Worm (Caenorhabditis elegans) whole organism, L3 larva: ENCODE results near the gene C07A9.13.

Experiments used
- R02D3.7 ChIP-seq: fragments of 150-350 bp; optimal IDR thresholded peaks from 2 replicates; lab custom pipeline; 2014; ENCODE audit warnings: missing biosample characterization, missing genetic modification characterization
- ZK546.5 ChIP-seq: sonication (generic microtip); optimal IDR thresholded peaks from 2 replicates; lab custom pipeline; 2017; ENCODE audit warnings: missing biosample characterization, missing genetic modification characterization
- ama-1 ChIP-seq: fragments of 150-350 bp; optimal IDR thresholded peaks from 2 replicates; lab custom pipeline; 2018
- ceh-16 ChIP-seq: sonication (generic microtip); optimal IDR thresholded peaks from 2 replicates; lab custom pipeline; 2017; ENCODE audit warnings: missing biosample characterization, missing genetic modification characterization
- ceh-28 ChIP-seq: fragments of 150-350 bp; optimal IDR thresholded peaks from 2 replicates; lab custom pipeline; 2014; ENCODE audit warnings: missing biosample characterization, missing genetic modification reagents, missing genetic modification characterization
- ceh-9 ChIP-seq: sonication (generic microtip); optimal IDR thresholded peaks from 2 replicates; lab custom pipeline; 2018; ENCODE audit warnings: missing biosample characterization, missing genetic modification characterization
- egl-27 ChIP-seq: sonication (generic microtip); optimal IDR thresholded peaks from 4 replicates; lab custom pipeline; 2017; ENCODE audit warnings: missing biosample characterization, missing genetic modification reagents, missing genetic modification characterization
- egl-5 ChIP-seq: fragments of 150-350 bp; optimal IDR thresholded peaks from 2 replicates; lab custom pipeline; 2017; ENCODE audit warnings: missing biosample characterization, missing genetic modification reagents, missing genetic modification characterization, inconsistent platforms
- elt-1 ChIP-seq: fragments of 150-350 bp; optimal IDR thresholded peaks from 2 replicates; lab custom pipeline; 2014; ENCODE audit warnings: missing biosample characterization, missing genetic modification characterization
- elt-2 ChIP-seq: sonication (generic microtip); optimal IDR thresholded peaks from 2 replicates; lab custom pipeline; 2016; ENCODE audit warnings: missing genetic modification reagents, mild to moderate bottlenecking, missing genetic modification characterization, missing compliant biosample characterization
- elt-3 ChIP-seq, 3 experiments: fragments of 150-350 bp in 1 of 3; sonication (generic microtip) in 2 of 3; optimal IDR thresholded peaks; 2 replicates in 2 of 3; 4 replicates in 1 of 3; lab custom pipeline; 2014 to 2017; ENCODE audit warnings: missing biosample characterization in 3 of 3, missing genetic modification characterization in 3 of 3
- fkh-10 ChIP-seq: sonication (generic microtip); optimal IDR thresholded peaks from 2 replicates; lab custom pipeline; 2017; ENCODE audit warnings: missing biosample characterization, missing genetic modification reagents, missing genetic modification characterization
- hmg-11 ChIP-seq: sonication (generic microtip); optimal IDR thresholded peaks from 2 replicates; lab custom pipeline; 2016; ENCODE audit warnings: missing genetic modification characterization, missing compliant biosample characterization
- jun-1 ChIP-seq: fragments of 150-350 bp; optimal IDR thresholded peaks from 2 replicates; lab custom pipeline; 2014; ENCODE audit warnings: missing biosample characterization, missing genetic modification reagents, missing genetic modification characterization
- lin-15B ChIP-seq: fragments of 150-350 bp; optimal IDR thresholded peaks from 2 replicates; lab custom pipeline; 2014; ENCODE audit warnings: missing biosample characterization, missing genetic modification characterization
- lin-39 ChIP-seq: fragments of 150-350 bp; optimal IDR thresholded peaks from 2 replicates; lab custom pipeline; 2018; ENCODE audit warnings: missing biosample characterization, missing genetic modification reagents, missing genetic modification characterization
- lsy-12 ChIP-seq: sonication (generic microtip); optimal IDR thresholded peaks from 2 replicates; lab custom pipeline; 2016; ENCODE audit warnings: mild to moderate bottlenecking, missing genetic modification characterization, missing compliant biosample characterization
- mdl-1 ChIP-seq: fragments of 150-350 bp; optimal IDR thresholded peaks from 2 replicates; lab custom pipeline; 2014; ENCODE audit warnings: missing biosample characterization, missing genetic modification characterization
- nfya-1 ChIP-seq: sonication (generic microtip); optimal IDR thresholded peaks from 2 replicates; lab custom pipeline; 2017; ENCODE audit warnings: missing genetic modification characterization, mild to moderate bottlenecking, missing compliant biosample characterization, antibody characterized with exemption, moderate library complexity; ENCODE audit not compliant: insufficient read depth
- nhr-23 ChIP-seq: fragments of 150-350 bp; optimal IDR thresholded peaks from 2 replicates; lab custom pipeline; 2014; ENCODE audit warnings: missing biosample characterization, missing genetic modification reagents, missing genetic modification characterization
- nhr-237 ChIP-seq: fragments of 150-350 bp; optimal IDR thresholded peaks from 2 replicates; lab custom pipeline; 2014; ENCODE audit warnings: missing biosample characterization, missing genetic modification characterization
- nhr-25 ChIP-seq: sonication (generic microtip); optimal IDR thresholded peaks from 2 replicates; lab custom pipeline; 2017; ENCODE audit warnings: missing biosample characterization, missing genetic modification characterization
- nhr-28 ChIP-seq: fragments of 150-350 bp; optimal IDR thresholded peaks from 2 replicates; lab custom pipeline; 2014; ENCODE audit warnings: missing biosample characterization, missing genetic modification characterization
- nhr-43 ChIP-seq: sonication (generic microtip); optimal IDR thresholded peaks from 2 replicates; lab custom pipeline; 2016; ENCODE audit warnings: mild to moderate bottlenecking, missing genetic modification characterization, missing compliant biosample characterization; ENCODE audit not compliant: poor library complexity, severe bottlenecking
- nhr-67 ChIP-seq: fragments of 150-350 bp; optimal IDR thresholded peaks from 2 replicates; lab custom pipeline; 2014; ENCODE audit warnings: missing biosample characterization, missing genetic modification characterization
- nhr-76 ChIP-seq: fragments of 150-350 bp; sonication (generic microtip); optimal IDR thresholded peaks from 5 replicates; lab custom pipeline; 2014; ENCODE audit warnings: missing biosample characterization, missing genetic modification characterization
- pha-4 ChIP-seq: fragments of 150-350 bp; optimal IDR thresholded peaks from 2 replicates; lab custom pipeline; 2014; ENCODE audit warnings: missing biosample characterization, missing genetic modification reagents, missing genetic modification characterization
- pqm-1 ChIP-seq: fragments of 150-350 bp; optimal IDR thresholded peaks from 2 replicates; lab custom pipeline; 2017; ENCODE audit warnings: missing biosample characterization, missing genetic modification characterization, inconsistent platforms
- skn-1 ChIP-seq: fragments of 150-350 bp; optimal IDR thresholded peaks from 2 replicates; lab custom pipeline; 2014; ENCODE audit warnings: missing biosample characterization, missing genetic modification characterization
- snpc-4 ChIP-seq: fragments of 150-350 bp; optimal IDR thresholded peaks from 2 replicates; lab custom pipeline; 2014; ENCODE audit warnings: missing biosample characterization, missing genetic modification characterization
- tbx-2 ChIP-seq: sonication (generic microtip); optimal IDR thresholded peaks from 2 replicates; lab custom pipeline; 2016; ENCODE audit warnings: mild to moderate bottlenecking, missing genetic modification characterization, missing compliant biosample characterization
- unc-39 ChIP-seq: sonication (generic microtip); optimal IDR thresholded peaks from 4 replicates; lab custom pipeline; 2017; ENCODE audit warnings: missing biosample characterization, missing genetic modification characterization
- unc-62 ChIP-seq: fragments of 150-350 bp; sonication (generic microtip); optimal IDR thresholded peaks from 4 replicates; lab custom pipeline; 2014; ENCODE audit warnings: missing biosample characterization, missing genetic modification reagents, missing genetic modification characterization
- zag-1 ChIP-seq: fragments of 150-350 bp; optimal IDR thresholded peaks from 2 replicates; lab custom pipeline; 2014; ENCODE audit warnings: missing biosample characterization, missing genetic modification characterization

C07A9.13 gene

ce11 chrIII:9631117-9631655 lies 49.9 kb downstream of the C07A9.13 start, which contains the start of gene ubc-7 (continued):
- TF ChIP-seq ZK546.5 (tag; lab: Kevin White, UChicago) (no peak), nhr-23 (tag; lab: Kevin White, UChicago) (peak; percentile 92), egl-5 (tag; lab: Kevin White, UChicago) (peak; percentile 95), lin-15B (peak; percentile 87), unc-39 (no peak), zag-1 (no peak), unc-62 (GFP tag; lab: Kevin White, UChicago) (no peak), tbx-2 (peak; percentile 5), nhr-76 (tag; lab: Kevin White, UChicago) (no peak), mdl-1 (tag; lab: Kevin White, UChicago) (peak; percentile 51), nhr-28 (tag; lab: Kevin White, UChicago) (no peak), nhr-43 (tag; lab: Kevin White, UChicago) (peak; percentile 62), elt-1 (tag; lab: Kevin White, UChicago) (peak; percentile 12), nhr-237 (no peak), elt-3 (tag; optimal IDR thresholded peaks at IDR 0.05; lab: Kevin White, UChicago) (no peak), nhr-67 (tag; lab: Kevin White, UChicago) (no peak), nhr-25 (tag; lab: Kevin White, UChicago) (peak; percentile 69), jun-1 (tag; lab: Kevin White, UChicago) (peak; percentile 35), hmg-11 (peak; percentile 76), ceh-9 (tag; lab: Kevin White, UChicago) (no peak), fkh-10 (no peak), elt-2 (tag; lab: Kevin White, UChicago) (peak; percentile 47), R02D3.7 (peak; percentile 26), egl-27 (tag; lab: Kevin White, UChicago) (no peak), ceh-16 (tag; lab: Kevin White, UChicago) (no peak)

- TF ChIP-seq pqm-1 (tag; lab: Kevin White, UChicago) (no peak), egl-5 (tag; lab: Kevin White, UChicago) (peak; percentile 56), nhr-67 (tag; lab: Kevin White, UChicago) (peak; percentile 25), tbx-2 (peak; percentile 29), elt-3 (tag; optimal IDR thresholded peaks at IDR 0.05; lab: Kevin White, UChicago) (no peak), snpc-4 (peak; percentile 53), lsy-12 (tag; lab: Kevin White, UChicago) (peak; percentile 80), hmg-11 (peak; percentile 71), lin-39 (peak; percentile 16), nhr-25 (tag; lab: Kevin White, UChicago) (peak; percentile 37), skn-1 (tag; lab: Kevin White, UChicago) (peak; percentile 33), jun-1 (tag; lab: Kevin White, UChicago) (peak; percentile 36), nhr-23 (tag; lab: Kevin White, UChicago) (peak; percentile 72), lin-15B (peak; percentile 6), nhr-43 (tag; lab: Kevin White, UChicago) (peak; percentile 77), elt-2 (tag; lab: Kevin White, UChicago) (peak; percentile 80), ama-1 (lab: Kevin White, UChicago) (peak; percentile 93), unc-39 (no peak), nfya-1 (tag; lab: Kevin White, UChicago) (peak; percentile 66), ceh-9 (tag; lab: Kevin White, UChicago) (no peak), ceh-28 (tag; lab: Kevin White, UChicago) (no peak), pha-4 (peak; percentile 82)
These were observed 51.3 kb downstream of the C07A9.13 start, which contains the start of gene rpac-19 for ce11 chrIII:9629855-9630254. Gene rpac-19, minus strand, starts transcription at chrIII:9629885.
